Fruit fly (Drosophila melanogaster): ENCODE measurements around the gene RpS14b.

The RpS14b gene

dm6 chrX:7893411-7894122 is 41.1 kb upstream of the RpS14b start, which contains the start of the genes CG45089, ND-MNLL and p115 (continued):
- TF ChIP-seq eyg (GFP tag; optimal IDR thresholded peaks at IDR 0.05) (no peak), tin (GFP tag; optimal IDR thresholded peaks at IDR 0.05) (peak; percentile 57), Nf-YC (tag; optimal IDR thresholded peaks at IDR 0.05) (peak; percentile 62), sd (tag; optimal IDR thresholded peaks at IDR 0.05) (peak; percentile 13), run (tag; optimal IDR thresholded peaks at IDR 0.05) (no peak), CG7271 (tag; optimal IDR thresholded peaks at IDR 0.05) (no peak), CG10431 (GFP tag; optimal IDR thresholded peaks at IDR 0.05) (no peak), pan (optimal IDR thresholded peaks at IDR 0.05) (no peak), pan (GFP tag; optimal IDR thresholded peaks at IDR 0.05 in 1 of 2, IDR thresholded peaks at IDR 0.05 in 1 of 2) (peak in 1 of 2 experiments; percentile 20), CkIIα-i1 (GFP tag; IDR thresholded peaks at IDR 0.05) (no peak), stwl (tag; optimal IDR thresholded peaks at IDR 0.05) (peak; percentile 59), CG18262 (tag; optimal IDR thresholded peaks at IDR 0.05) (peak; percentile 62), NfI (GFP tag; optimal IDR thresholded peaks at IDR 0.05) (peak; percentile 43), CG15601 (tag; optimal IDR thresholded peaks at IDR 0.05) (peak; percentile 63), mirr (GFP tag; optimal IDR thresholded peaks at IDR 0.05) (no peak), Side (GFP tag; optimal IDR thresholded peaks at IDR 0.05) (no peak), CG3995 (GFP tag; optimal IDR thresholded peaks at IDR 0.05) (peak; percentile 86), CG1603 (tag; optimal IDR thresholded peaks at IDR 0.05) (peak; percentile 27), pfk (GFP tag; optimal IDR thresholded peaks at IDR 0.05) (no peak), grn (GFP tag; optimal IDR thresholded peaks at IDR 0.05) (no peak), ken (GFP tag; IDR thresholded peaks at IDR 0.05) (peak; percentile 46; the same call in 2 of the 3 replicates), Adf1 (GFP tag; IDR thresholded peaks at IDR 0.05) (peak; percentile 23; the same call in 1 of the 2 replicates), usp (GFP tag; optimal IDR thresholded peaks at IDR 0.05) (no peak), sr (GFP tag; IDR thresholded peaks at IDR 0.05) (no peak), sug (tag; optimal IDR thresholded peaks at IDR 0.05) (peak; percentile 65), fd96Cb (tag; optimal IDR thresholded peaks at IDR 0.05) (peak; percentile 26), Pdp1 (GFP tag; optimal IDR thresholded peaks at IDR 0.05) (peak in 1 of 2 experiments; percentile 98), Fer2 (tag; optimal IDR thresholded peaks at IDR 0.05) (peak; percentile 40), CG17359 (tag; optimal IDR thresholded peaks at IDR 0.05) (peak; percentile 66), amos (GFP tag; IDR thresholded peaks at IDR 0.05; ENCODE audit: partially characterized antibody) (peak; percentile 57), CG3163 (GFP tag; optimal IDR thresholded peaks at IDR 0.05) (no peak), Sin3A (optimal IDR thresholded peaks at IDR 0.05) (peak; percentile 56), CG2875 (GFP tag; optimal IDR thresholded peaks at IDR 0.05) (no peak), Dbx (GFP tag; IDR thresholded peaks at IDR 0.05) (peak; percentile 74; the same call in 2 of the 3 replicates), esg (GFP tag; conservative IDR thresholded peaks at IDR 0.05) (no peak; the same call in 1 of the 2 replicates), CG34422 (GFP tag; IDR thresholded peaks at IDR 0.05) (peak; percentile 56; the same call in 1 of the 3 replicates), Hey (tag; optimal IDR thresholded peaks at IDR 0.05) (no peak), CG33557 (GFP tag; optimal IDR thresholded peaks at IDR 0.05) (peak; percentile 29), HmgZ (tag; optimal IDR thresholded peaks at IDR 0.05) (peak; percentile 55), CG2120 (GFP tag; optimal IDR thresholded peaks at IDR 0.05) (peak; percentile 71), cato (GFP tag; optimal IDR thresholded peaks at IDR 0.05; ENCODE audit: borderline replicate concordance) (peak; percentile 26), nau (GFP tag; optimal IDR thresholded peaks at IDR 0.05) (no peak), bigmax (GFP tag; optimal IDR thresholded peaks at IDR 0.05) (no peak), CG14441 (GFP tag; IDR thresholded peaks at IDR 0.05) (peak; percentile 15; the same call in 1 of the 2 replicates), Fer1 (GFP tag; optimal IDR thresholded peaks at IDR 0.05) (peak; percentile 63), chm (GFP tag; IDR thresholded peaks at IDR 0.05) (no peak), CG10147 (GFP tag; optimal IDR thresholded peaks at IDR 0.05) (peak; percentile 56), CG4854 (GFP tag; optimal IDR thresholded peaks at IDR 0.05) (no peak), dysf (GFP tag; IDR thresholded peaks at IDR 0.05) (peak; percentile 50; the same call in 1 of the 3 replicates)
